Worm (Caenorhabditis elegans): ENCODE results near the gene R02F2.7.
A peak's percentile ranks its signal among the peaks of the same experiment; 100 is the strongest.

Gene R02F2.7

ce11 chrIII:5472693-5473092 lies 10.9 kb downstream of the R02F2.7 start (continued):
- no peak for TF ChIP-seq nhr-237 (tag; optimal IDR thresholded peaks at IDR 0.05)
- TF ChIP-seq elt-1 (tag; optimal IDR thresholded peaks at IDR 0.05), result no peak
- TF ChIP-seq alr-1 (tag; optimal IDR thresholded peaks at IDR 0.05), result no peak
- TF ChIP-seq nhr-11 (tag; optimal IDR thresholded peaks at IDR 0.05), result no peak
- TF ChIP-seq ceh-82 (tag; optimal IDR thresholded peaks at IDR 0.05), result no peak
- TF ChIP-seq lsy-2 (tag; optimal IDR thresholded peaks at IDR 0.05), result peak in 1 of 2 experiments; percentile 2
- no peak for TF ChIP-seq dmd-4 (tag; optimal IDR thresholded peaks at IDR 0.05)
- TF ChIP-seq zag-1 (tag; optimal IDR thresholded peaks at IDR 0.05), result no peak
- TF ChIP-seq fos-1 (tag; optimal IDR thresholded peaks at IDR 0.05), result peak; percentile 14
- no peak for TF ChIP-seq ztf-4 (tag; optimal IDR thresholded peaks at IDR 0.05)
- TF ChIP-seq ZK546.5 (tag; optimal IDR thresholded peaks at IDR 0.05), result no peak
- no peak for TF ChIP-seq mdl-1 (tag; optimal IDR thresholded peaks at IDR 0.05)
- no peak for TF ChIP-seq lin-11 (tag; optimal IDR thresholded peaks at IDR 0.05)
- TF ChIP-seq blmp-1 (tag; optimal IDR thresholded peaks at IDR 0.05; ENCODE audit: insufficient read depth), result peak; percentile 27
- no peak for TF ChIP-seq C34F6.9 (tag; optimal IDR thresholded peaks at IDR 0.05)

- TF ChIP-seq nhr-10 (tag; optimal IDR thresholded peaks at IDR 0.05), result no peak
- no peak for TF ChIP-seq R02D3.7 (tag; optimal IDR thresholded peaks at IDR 0.05)
- no peak for TF ChIP-seq ztf-1 (GFP tag; conservative IDR thresholded peaks at IDR 0.05)
- TF ChIP-seq lin-39 (tag; optimal IDR thresholded peaks at IDR 0.05), result no peak
- no peak for TF ChIP-seq lin-11 (tag; optimal IDR thresholded peaks at IDR 0.05)
- no peak for TF ChIP-seq peb-1 (tag; optimal IDR thresholded peaks at IDR 0.05)
- TF ChIP-seq mab-5 (tag; optimal IDR thresholded peaks at IDR 0.05), result no peak
- no peak for TF ChIP-seq ztf-4 (tag; optimal IDR thresholded peaks at IDR 0.05)
- TF ChIP-seq nhr-77 (tag; optimal IDR thresholded peaks at IDR 0.05), result no peak
- no peak for TF ChIP-seq elt-3 (tag; optimal IDR thresholded peaks at IDR 0.05)
- TF ChIP-seq nhr-23 (tag; optimal IDR thresholded peaks at IDR 0.05), result no peak
- no peak for TF ChIP-seq sma-9 (GFP tag; optimal IDR thresholded peaks at IDR 0.05)
- TF ChIP-seq sma-9 (tag; optimal IDR thresholded peaks at IDR 0.05), result no peak
- TF ChIP-seq ceh-82 (tag; optimal IDR thresholded peaks at IDR 0.05), result no peak
- no peak for TF ChIP-seq nhr-25 (tag; optimal IDR thresholded peaks at IDR 0.05)
- no peak for TF ChIP-seq gmeb-1 (tag; optimal IDR thresholded peaks at IDR 0.05)
- TF ChIP-seq skn-1 (tag; optimal IDR thresholded peaks at IDR 0.05), result no peak
- no peak for TF ChIP-seq fos-1 (tag; optimal IDR thresholded peaks at IDR 0.05)
These were observed 14.5 kb downstream of the R02F2.7 start for ce11 chrIII:5469090-5469489.

ce11 chrIII:5464850-5465249 lies 18.7 kb downstream of the R02F2.7 start:
- TF ChIP-seq nhr-25 (tag; optimal IDR thresholded peaks at IDR 0.05) (no peak), nhr-21 (tag; optimal IDR thresholded peaks at IDR 0.05) (peak; percentile 57), gmeb-1 (tag; optimal IDR thresholded peaks at IDR 0.05) (no peak), unc-39 (tag; optimal IDR thresholded peaks at IDR 0.05) (no peak), C34F6.9 (tag; optimal IDR thresholded peaks at IDR 0.05) (no peak), unc-62 (GFP tag; optimal IDR thresholded peaks at IDR 0.05) (no peak), mbf-1 (tag; optimal IDR thresholded peaks at IDR 0.05) (no peak), lin-39 (tag; optimal IDR thresholded peaks at IDR 0.05) (no peak), sma-3 (GFP tag; optimal IDR thresholded peaks at IDR 0.05) (peak; percentile 46), nhr-12 (tag; optimal IDR thresholded peaks at IDR 0.05) (no peak), ceh-82 (tag; optimal IDR thresholded peaks at IDR 0.05) (no peak), mdl-1 (tag; optimal IDR thresholded peaks at IDR 0.05) (no peak), fos-1 (tag; optimal IDR thresholded peaks at IDR 0.05) (peak; percentile 29), lin-11 (tag; optimal IDR thresholded peaks at IDR 0.05) (no peak), nhr-10 (tag; optimal IDR thresholded peaks at IDR 0.05) (no peak), mab-5 (tag; optimal IDR thresholded peaks at IDR 0.05) (no peak), ceh-16 (tag; optimal IDR thresholded peaks at IDR 0.05) (no peak), sem-4 (tag; optimal IDR thresholded peaks at IDR 0.05) (no peak), Y55F3AM.14 (GFP tag; optimal IDR thresholded peaks at IDR 0.05) (no peak), nhr-237 (tag; optimal IDR thresholded peaks at IDR 0.05) (no peak), ztf-11 (tag; optimal IDR thresholded peaks at IDR 0.05) (no peak), dmd-4 (tag; optimal IDR thresholded peaks at IDR 0.05) (no peak), lin-13 (GFP tag; optimal IDR thresholded peaks at IDR 0.05) (no peak), crh-2 (tag; optimal IDR thresholded peaks at IDR 0.05) (no peak), skn-1 (tag; optimal IDR thresholded peaks at IDR 0.05) (no peak), sma-9 (GFP tag; optimal IDR thresholded peaks at IDR 0.05) (peak; percentile 65), sma-9 (tag; optimal IDR thresholded peaks at IDR 0.05) (no peak), nhr-77 (tag; optimal IDR thresholded peaks at IDR 0.05) (no peak)

All from whole organism, L2 larva.